Fruit fly (Drosophila melanogaster): ENCODE results near the gene Mnat9.

The Mnat9 gene

dm6 chr3R:31608438-31609188 lies 7.3 kb downstream of the Mnat9 start (continued):
- TF ChIP-seq oc (tag; optimal IDR thresholded peaks at IDR 0.05) (peak; percentile 13), jumu (GFP tag; optimal IDR thresholded peaks at IDR 0.05) (no peak), Blimp-1 (GFP tag; optimal IDR thresholded peaks at IDR 0.05) (no peak), CG3281 (GFP tag; optimal IDR thresholded peaks at IDR 0.05) (no peak), gcm (GFP tag; optimal IDR thresholded peaks at IDR 0.05) (no peak), CG10274 (GFP tag; optimal IDR thresholded peaks at IDR 0.05) (no peak), gro (GFP tag; optimal IDR thresholded peaks at IDR 0.05) (no peak), CG18476 (GFP tag; optimal IDR thresholded peaks at IDR 0.05) (no peak), CG12219 (GFP tag; optimal IDR thresholded peaks at IDR 0.05) (no peak), trh (GFP tag; optimal IDR thresholded peaks at IDR 0.05) (no peak), lbe (GFP tag; optimal IDR thresholded peaks at IDR 0.05) (peak; percentile 11), CG5245 (GFP tag; optimal IDR thresholded peaks at IDR 0.05) (no peak), aop (GFP tag; IDR thresholded peaks at IDR 0.05) (no peak), CG7928 (GFP tag; optimal IDR thresholded peaks at IDR 0.05) (no peak), pros (GFP tag; optimal IDR thresholded peaks at IDR 0.05) (peak; percentile 64), sens (GFP tag) (peak; percentile 76), Hsf (GFP tag; optimal IDR thresholded peaks at IDR 0.05) (no peak), ro (GFP tag; IDR thresholded peaks at IDR 0.05) (no peak), CG11723 (GFP tag; optimal IDR thresholded peaks at IDR 0.05) (no peak), fru (optimal IDR thresholded peaks at IDR 0.05) (no peak), mld (GFP tag; IDR thresholded peaks at IDR 0.05; ENCODE audit: partially characterized antibody) (no peak), CG12744 (GFP tag; optimal IDR thresholded peaks at IDR 0.05) (no peak), wor (GFP tag; IDR thresholded peaks at IDR 0.05) (no peak), CG15269 (tag; optimal IDR thresholded peaks at IDR 0.05) (no peak), chif (GFP tag; optimal IDR thresholded peaks at IDR 0.05) (no peak), crol (GFP tag; IDR thresholded peaks at IDR 0.05) (no peak), CG4854 (GFP tag; optimal IDR thresholded peaks at IDR 0.05) (no peak), Mad (GFP tag; optimal IDR thresholded peaks at IDR 0.05) (no peak), unc-4 (GFP tag; IDR thresholded peaks at IDR 0.05; ENCODE audit: partially characterized antibody) (no peak), fd3F (GFP tag; optimal IDR thresholded peaks at IDR 0.05) (no peak), CG14710 (tag; optimal IDR thresholded peaks at IDR 0.05) (no peak), Sry-δ (GFP tag; optimal IDR thresholded peaks at IDR 0.05) (no peak), cas (GFP tag; IDR thresholded peaks at IDR 0.05) (no peak), CG1647 (GFP tag; optimal IDR thresholded peaks at IDR 0.05) (no peak), NK7.1 (GFP tag; optimal IDR thresholded peaks at IDR 0.05) (no peak), Atf3 (GFP tag; optimal IDR thresholded peaks at IDR 0.05) (no peak), CG11398 (GFP tag; optimal IDR thresholded peaks at IDR 0.05) (no peak), pho (GFP tag; optimal IDR thresholded peaks at IDR 0.05) (no peak), CG6813 (GFP tag; optimal IDR thresholded peaks at IDR 0.05) (peak; percentile 16), CG12071 (GFP tag; optimal IDR thresholded peaks at IDR 0.05) (no peak), Spps (tag; optimal IDR thresholded peaks at IDR 0.05) (no peak), ttk (GFP tag; IDR thresholded peaks at IDR 0.05) (no peak), Ets65A (GFP tag) (no peak), HLH54F (GFP tag; optimal IDR thresholded peaks at IDR 0.05) (no peak), CG17361 (GFP tag; IDR thresholded peaks at IDR 0.05) (no peak), Atf-2 (GFP tag; optimal IDR thresholded peaks at IDR 0.05) (no peak), CG2120 (GFP tag; optimal IDR thresholded peaks at IDR 0.05) (no peak), grn (GFP tag; optimal IDR thresholded peaks at IDR 0.05) (no peak), Oaz (GFP tag; IDR thresholded peaks at IDR 0.05) (no peak), Dbx (GFP tag; IDR thresholded peaks at IDR 0.05) (no peak), scrt (GFP tag; optimal IDR thresholded peaks at IDR 0.05) (peak; percentile 45)

Data from whole organism, embryonic.